Worm (Caenorhabditis elegans): ENCODE data around the gene C33H5.2.
A peak's percentile ranks its signal among the peaks of the same experiment; 100 is the strongest.

- TF ChIP-seq nhr-129 (tag; optimal IDR thresholded peaks at IDR 0.05) (peak; percentile 43), ztf-11 (tag; optimal IDR thresholded peaks at IDR 0.05) (no peak), unc-62 (GFP tag; optimal IDR thresholded peaks at IDR 0.05) (no peak), dmd-4 (tag; optimal IDR thresholded peaks at IDR 0.05) (no peak), egl-27 (tag; optimal IDR thresholded peaks at IDR 0.05) (no peak), ztf-1 (GFP tag; conservative IDR thresholded peaks at IDR 0.05) (no peak), lsy-2 (tag; optimal IDR thresholded peaks at IDR 0.05) (peak in 1 of 2 experiments; percentile 54), sma-9 (GFP tag; optimal IDR thresholded peaks at IDR 0.05) (no peak), sma-9 (tag; optimal IDR thresholded peaks at IDR 0.05) (no peak), elt-3 (tag; optimal IDR thresholded peaks at IDR 0.05) (no peak), aly-2 (tag; optimal IDR thresholded peaks at IDR 0.05) (no peak)
Observed at ce11 chrIV:7830151-7830550, 25.3 kb downstream of the C33H5.2 start, which contains the start of gene mvb-12.

All from whole organism, L2 larva.